Fruit fly (Drosophila melanogaster): ENCODE measurements around the gene CG45075.
A peak's percentile ranks its signal among the peaks of the same experiment; 100 is the strongest.

CG45075 gene

dm6 chr2L:6080329-6080728 lies 10.9 kb upstream of the CG45075 start (continued):
- TF ChIP-seq CG33213 (GFP tag; optimal IDR thresholded peaks at IDR 0.05) (no peak), trh (GFP tag; optimal IDR thresholded peaks at IDR 0.05) (no peak), row (GFP tag; IDR thresholded peaks at IDR 0.05) (no peak), Sry-δ (GFP tag; optimal IDR thresholded peaks at IDR 0.05) (no peak), dan (GFP tag; IDR thresholded peaks at IDR 0.05) (no peak), CG9727 (GFP tag; optimal IDR thresholded peaks at IDR 0.05) (no peak), inv (GFP tag; IDR thresholded peaks at IDR 0.05; ENCODE audit: partially characterized antibody) (no peak), sd (tag; optimal IDR thresholded peaks at IDR 0.05) (peak; percentile 37), z (GFP tag; IDR thresholded peaks at IDR 0.05) (no peak), Dip2 (GFP tag; IDR thresholded peaks at IDR 0.05) (no peak), CG10267 (tag; optimal IDR thresholded peaks at IDR 0.05) (no peak), CG14667 (GFP tag; IDR thresholded peaks at IDR 0.05) (no peak), slp2 (GFP tag; optimal IDR thresholded peaks at IDR 0.05) (no peak), Meics (GFP tag; optimal IDR thresholded peaks at IDR 0.05) (peak; percentile 18), crol (GFP tag; IDR thresholded peaks at IDR 0.05) (0 out of 2 replicates have a peak, but pooled peaks have one; percentile 9), CG11723 (GFP tag; optimal IDR thresholded peaks at IDR 0.05) (no peak), CG6175 (GFP tag; IDR thresholded peaks at IDR 0.05) (0 out of 3 replicates have a peak, but pooled peaks have one; percentile 14), tin (GFP tag; optimal IDR thresholded peaks at IDR 0.05) (no peak), CG11093 (GFP tag; IDR thresholded peaks at IDR 0.05) (no peak), fru (optimal IDR thresholded peaks at IDR 0.05) (no peak), Asciz (GFP tag; optimal IDR thresholded peaks at IDR 0.05) (no peak), cas (GFP tag; IDR thresholded peaks at IDR 0.05) (no peak), CG6689 (GFP tag; IDR thresholded peaks at IDR 0.05) (no peak), sug (tag; optimal IDR thresholded peaks at IDR 0.05) (peak; percentile 61)

- TF ChIP-seq cwo (GFP tag; optimal IDR thresholded peaks at IDR 0.05) (no peak), stc (GFP tag; IDR thresholded peaks at IDR 0.05) (peak; percentile 20; the same call in 1 of the 2 replicates), Elba2 (GFP tag; optimal IDR thresholded peaks at IDR 0.05) (no peak), sens (GFP tag) (peak; percentile 3), nom (GFP tag; optimal IDR thresholded peaks at IDR 0.05) (no peak), Opbp (GFP tag; IDR thresholded peaks at IDR 0.05; ENCODE audit: partially characterized antibody) (no peak), ac (GFP tag; optimal IDR thresholded peaks at IDR 0.05) (no peak), Mes4 (GFP tag; optimal IDR thresholded peaks at IDR 0.05) (no peak), ewg (GFP tag; optimal IDR thresholded peaks at IDR 0.05) (peak; percentile 72), fru (optimal IDR thresholded peaks at IDR 0.05) (no peak), ato (GFP tag; IDR thresholded peaks at IDR 0.05; ENCODE audit: partially characterized antibody) (0 out of 2 replicates have a peak, but pooled peaks have one; percentile 15), CG34422 (GFP tag; IDR thresholded peaks at IDR 0.05) (0 out of 3 replicates have a peak, but pooled peaks have one; percentile 25), Fer2 (tag; optimal IDR thresholded peaks at IDR 0.05) (no peak), CG12299 (tag; optimal IDR thresholded peaks at IDR 0.05) (no peak), CG11695 (GFP tag; IDR thresholded peaks at IDR 0.05) (no peak), kni (GFP tag; optimal IDR thresholded peaks at IDR 0.05) (no peak), disco-r (GFP tag; optimal IDR thresholded peaks at IDR 0.05) (no peak), CG42726 (GFP tag; IDR thresholded peaks at IDR 0.05; ENCODE audit: partially characterized antibody) (peak; percentile 100), wor (GFP tag; IDR thresholded peaks at IDR 0.05) (no peak), chinmo (GFP tag; IDR thresholded peaks at IDR 0.05; ENCODE audit: partially characterized antibody) (0 out of 4 replicates have a peak, but pooled peaks have one; percentile 13), cg (GFP tag; optimal IDR thresholded peaks at IDR 0.05) (peak; percentile 27), CG15696 (tag; optimal IDR thresholded peaks at IDR 0.05) (no peak), pho (GFP tag; optimal IDR thresholded peaks at IDR 0.05) (no peak), Xbp1 (GFP tag; optimal IDR thresholded peaks at IDR 0.05) (no peak), CG2889 (GFP tag; IDR thresholded peaks at IDR 0.05) (no peak), tin (GFP tag; optimal IDR thresholded peaks at IDR 0.05) (no peak), CG34224 (GFP tag; IDR thresholded peaks at IDR 0.05; ENCODE audit: partially characterized antibody) (no peak), Hey (tag; optimal IDR thresholded peaks at IDR 0.05) (peak; percentile 8), z (GFP tag; IDR thresholded peaks at IDR 0.05) (peak; percentile 56; the same call in 1 of the 3 replicates)
These were observed 9.9 kb upstream of the CG45075 start for dm6 chr2L:6081134-6081832.

All from whole organism, embryonic.